Worm (Caenorhabditis elegans): ENCODE results near the gene T14B4.3.

ce11 chrII:6705593-6706228 is 29.0 kb upstream of the T14B4.3 start, which contains the start of gene rpy-1:
- peak; percentile 46 for TF ChIP-seq lin-39 (tag; optimal IDR thresholded peaks at IDR 0.05)
- TF ChIP-seq tbx-2 (tag; optimal IDR thresholded peaks at IDR 0.05), result no peak
- TF ChIP-seq fos-1 (tag; optimal IDR thresholded peaks at IDR 0.05), result no peak
- TF ChIP-seq nhr-11 (tag; optimal IDR thresholded peaks at IDR 0.05), result no peak
- no peak for TF ChIP-seq nhr-237 (tag; optimal IDR thresholded peaks at IDR 0.05)
- no peak for TF ChIP-seq nhr-25 (tag; optimal IDR thresholded peaks at IDR 0.05)
- no peak for TF ChIP-seq pha-4 (tag; optimal IDR thresholded peaks at IDR 0.05)
- no peak for TF ChIP-seq elt-2 (tag; optimal IDR thresholded peaks at IDR 0.05)
- TF ChIP-seq mml-1 (tag; optimal IDR thresholded peaks at IDR 0.05), result no peak
- no peak for TF ChIP-seq sea-2 (GFP tag; optimal IDR thresholded peaks at IDR 0.05)
- no peak for TF ChIP-seq fkh-10 (GFP tag; optimal IDR thresholded peaks at IDR 0.05)
- TF ChIP-seq ZK546.5 (tag; optimal IDR thresholded peaks at IDR 0.05), result no peak
- no peak for TF ChIP-seq ceh-82 (tag; optimal IDR thresholded peaks at IDR 0.05)
- TF ChIP-seq skn-1 (tag; optimal IDR thresholded peaks at IDR 0.05), result no peak

Measured in whole organism, L3 larva.